Fruit fly (Drosophila melanogaster): Measurements from ENCODE around the gene Hez.

The Hez gene

DNA sequence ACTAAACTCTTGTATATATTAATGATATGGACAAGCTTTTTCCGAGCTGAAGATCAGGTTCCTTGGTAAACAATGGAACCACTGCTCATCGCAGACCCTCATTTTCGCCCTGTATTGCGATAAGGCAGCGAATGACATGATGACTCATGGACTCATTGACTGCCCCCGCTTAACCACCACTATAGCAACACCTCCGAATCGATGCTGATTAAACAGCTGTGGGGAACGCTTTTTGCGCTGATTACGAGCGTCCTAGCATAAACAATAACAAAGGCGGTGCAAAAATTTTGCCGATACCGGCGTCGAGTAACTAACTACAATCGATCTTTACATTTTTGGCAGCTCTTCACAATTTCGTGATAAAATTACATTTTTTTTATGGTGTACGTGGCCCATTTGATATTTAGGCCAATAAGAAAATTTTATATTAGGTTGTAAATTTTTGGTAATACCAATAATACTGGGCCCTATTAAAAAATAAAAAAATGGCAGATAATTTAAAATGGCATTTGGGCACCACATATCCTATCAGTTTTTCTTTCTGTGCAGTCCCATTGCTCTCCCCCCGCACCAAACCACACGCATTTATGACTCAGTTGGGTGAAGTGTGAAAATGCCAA, 2.7 kb upstream of the Hez start:
- peak; percentile 34 for TF ChIP-seq CG8632 (GFP tag; optimal IDR thresholded peaks at IDR 0.05)
- TF ChIP-seq CG11902 (GFP tag; optimal IDR thresholded peaks at IDR 0.05): no peak
- TF ChIP-seq lz (GFP tag; optimal IDR thresholded peaks at IDR 0.05): peak; percentile 27
- TF ChIP-seq Hr4 (GFP tag; optimal IDR thresholded peaks at IDR 0.05): peak; percentile 40
- TF ChIP-seq acj6 (GFP tag; optimal IDR thresholded peaks at IDR 0.05): peak; percentile 51
- TF ChIP-seq CG6163 (GFP tag; IDR thresholded peaks at IDR 0.05): peak; percentile 48; the same call in 2 of the 3 replicates
- TF ChIP-seq Eip75B (GFP tag; optimal IDR thresholded peaks at IDR 0.05): peak; percentile 57
- peak; percentile 14 for TF ChIP-seq Eip93F (GFP tag; optimal IDR thresholded peaks at IDR 0.05)
- 0 out of 3 replicates have a peak, but pooled peaks have one; percentile 13 for TF ChIP-seq CG8119 (GFP tag; IDR thresholded peaks at IDR 0.05)
- TF ChIP-seq salr (GFP tag; optimal IDR thresholded peaks at IDR 0.05): no peak
- TF ChIP-seq CG3032 (tag; optimal IDR thresholded peaks at IDR 0.05): no peak
- peak; percentile 46 for TF ChIP-seq Sox102F (GFP tag; optimal IDR thresholded peaks at IDR 0.05)
- TF ChIP-seq CG32006 (GFP tag; optimal IDR thresholded peaks at IDR 0.05): peak; percentile 54
- no peak for TF ChIP-seq CG9139 (GFP tag; optimal IDR thresholded peaks at IDR 0.05)
- TF ChIP-seq CG11294 (GFP tag; IDR thresholded peaks at IDR 0.05): no peak
- peak; percentile 61 for TF ChIP-seq esn (GFP tag; optimal IDR thresholded peaks at IDR 0.05)
- TF ChIP-seq CG15336 (GFP tag; IDR thresholded peaks at IDR 0.05): no peak
- peak; percentile 59 for TF ChIP-seq topi (GFP tag; optimal IDR thresholded peaks at IDR 0.05)
- no peak for TF ChIP-seq CG7368 (GFP tag; optimal IDR thresholded peaks at IDR 0.05)
- TF ChIP-seq spab (GFP tag; optimal IDR thresholded peaks at IDR 0.05): peak; percentile 0
- TF ChIP-seq Blimp-1 (GFP tag; optimal IDR thresholded peaks at IDR 0.05): no peak
- peak; percentile 3 for TF ChIP-seq Sox15 (GFP tag; optimal IDR thresholded peaks at IDR 0.05)
- peak; percentile 54 for TF ChIP-seq Met (GFP tag; optimal IDR thresholded peaks at IDR 0.05)
- TF ChIP-seq fkh (GFP tag; optimal IDR thresholded peaks at IDR 0.05): no peak
- TF ChIP-seq Lpt (GFP tag; optimal IDR thresholded peaks at IDR 0.05): no peak
- peak; percentile 67 for TF ChIP-seq Eip78C (GFP tag)
- no peak for TF ChIP-seq Ets21C (GFP tag; optimal IDR thresholded peaks at IDR 0.05)
- no peak for TF ChIP-seq CG16779 (tag; optimal IDR thresholded peaks at IDR 0.05)
- peak; percentile 30 for TF ChIP-seq Ets96B (tag; optimal IDR thresholded peaks at IDR 0.05)
- no peak for TF ChIP-seq dsx (GFP tag; optimal IDR thresholded peaks at IDR 0.05; ENCODE audit: poor library complexity, severe bottlenecking)
- peak; percentile 51 for TF ChIP-seq pdm3 (GFP tag; optimal IDR thresholded peaks at IDR 0.05)
- peak; percentile 39 for TF ChIP-seq CG34406 (GFP tag; optimal IDR thresholded peaks at IDR 0.05)
- TF ChIP-seq svp (GFP tag): peak; percentile 93
- TF ChIP-seq CG1621 (tag; optimal IDR thresholded peaks at IDR 0.05): no peak
- TF ChIP-seq CG6792 (GFP tag; optimal IDR thresholded peaks at IDR 0.05): peak; percentile 36
- peak; percentile 43 for TF ChIP-seq Sox14 (GFP tag; optimal IDR thresholded peaks at IDR 0.05)
- TF ChIP-seq CG8319 (GFP tag; optimal IDR thresholded peaks at IDR 0.05): no peak
- TF ChIP-seq CG11762 (GFP tag; optimal IDR thresholded peaks at IDR 0.05; ENCODE audit: insufficient read depth): no peak
- no peak for TF ChIP-seq ss (GFP tag; optimal IDR thresholded peaks at IDR 0.05)
- no peak for TF ChIP-seq CG6276 (GFP tag; optimal IDR thresholded peaks at IDR 0.05)
- peak; percentile 41 for TF ChIP-seq Smox (GFP tag; optimal IDR thresholded peaks at IDR 0.05)
- TF ChIP-seq OdsH (GFP tag; optimal IDR thresholded peaks at IDR 0.05): peak; percentile 53
- TF ChIP-seq CG3919 (GFP tag; optimal IDR thresholded peaks at IDR 0.05): peak; percentile 60
- no peak for TF ChIP-seq dac (GFP tag; optimal IDR thresholded peaks at IDR 0.05)
- no peak for TF ChIP-seq Hr38 (GFP tag; optimal IDR thresholded peaks at IDR 0.05)
- TF ChIP-seq net (GFP tag; optimal IDR thresholded peaks at IDR 0.05): no peak
- TF ChIP-seq CG6808 (GFP tag; optimal IDR thresholded peaks at IDR 0.05): no peak
- TF ChIP-seq cyc (GFP tag; optimal IDR thresholded peaks at IDR 0.05): peak; percentile 20
- no peak for TF ChIP-seq fd85E (GFP tag; optimal IDR thresholded peaks at IDR 0.05)
- no peak for TF ChIP-seq CG4318 (GFP tag; optimal IDR thresholded peaks at IDR 0.05)
- peak; percentile 69 for TF ChIP-seq vri (GFP tag; optimal IDR thresholded peaks at IDR 0.05)
- TF ChIP-seq eg (GFP tag; IDR thresholded peaks at IDR 0.05): no peak

Data from whole organism, prepupa.